Worm (Caenorhabditis elegans): ENCODE measurements around the gene C18D11.9.

Gene C18D11.9

DNA sequence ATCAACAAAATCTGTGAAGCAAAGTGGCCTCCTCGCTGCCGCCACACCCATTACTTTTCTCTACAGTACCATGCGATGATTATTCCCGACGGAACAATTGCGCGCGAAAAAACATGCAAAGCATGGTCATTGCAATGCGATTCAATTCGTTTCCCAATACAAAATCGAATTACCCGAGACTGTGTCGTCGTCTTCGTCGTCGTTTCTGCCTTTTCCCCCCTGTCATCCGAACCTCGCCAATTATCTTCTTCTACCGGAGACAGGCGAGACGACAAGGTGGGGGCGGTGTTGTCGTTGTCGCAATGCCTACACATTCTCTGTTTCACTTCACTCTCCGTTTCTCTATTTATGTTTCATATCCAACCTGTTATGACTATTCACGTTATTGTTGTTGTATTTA lies 2.9 kb downstream of the C18D11.9 start:
- no peak for TF ChIP-seq madf-2 (tag; optimal IDR thresholded peaks at IDR 0.05)
- no peak for TF ChIP-seq lim-6 (tag; optimal IDR thresholded peaks at IDR 0.05)
- TF ChIP-seq pax-1 (tag; optimal IDR thresholded peaks at IDR 0.05), result no peak
- TF ChIP-seq ceh-31 (tag; optimal IDR thresholded peaks at IDR 0.05), result peak; percentile 63
- no peak for TF ChIP-seq unc-86 (tag; optimal IDR thresholded peaks at IDR 0.05)
- TF ChIP-seq rnt-1 (tag; optimal IDR thresholded peaks at IDR 0.05), result no peak
- TF ChIP-seq fax-1 (tag; optimal IDR thresholded peaks at IDR 0.05), result no peak
- no peak for TF ChIP-seq pha-4 (tag; optimal IDR thresholded peaks at IDR 0.05)
- TF ChIP-seq F13H6.1 (tag; optimal IDR thresholded peaks at IDR 0.05), result no peak
- TF ChIP-seq nfya-1 (tag; optimal IDR thresholded peaks at IDR 0.05), result no peak
- no peak for TF ChIP-seq Y22D7AL.16 (tag; optimal IDR thresholded peaks at IDR 0.05)
- TF ChIP-seq hlh-6 (tag; optimal IDR thresholded peaks at IDR 0.05), result peak; percentile 9
- TF ChIP-seq ref-2 (tag; optimal IDR thresholded peaks at IDR 0.05), result peak; percentile 30
- TF ChIP-seq ttx-3 (tag; optimal IDR thresholded peaks at IDR 0.05), result no peak
- no peak for TF ChIP-seq ets-4 (tag; optimal IDR thresholded peaks at IDR 0.05)
- no peak for TF ChIP-seq ceh-22 (tag; optimal IDR thresholded peaks at IDR 0.05)
- no peak for TF ChIP-seq ceh-48 (tag; optimal IDR thresholded peaks at IDR 0.05)
- TF ChIP-seq hlh-13 (GFP tag; optimal IDR thresholded peaks at IDR 0.05), result no peak
- no peak for TF ChIP-seq fkh-6 (tag; optimal IDR thresholded peaks at IDR 0.05)
- no peak for TF ChIP-seq ceh-2 (tag; optimal IDR thresholded peaks at IDR 0.05)

ce11 chrIII:11814653-11815052 lies 5.7 kb downstream of the C18D11.9 start:
- TF ChIP-seq K02D7.2 (tag; optimal IDR thresholded peaks at IDR 0.05) (peak; percentile 12), ceh-22 (tag; optimal IDR thresholded peaks at IDR 0.05) (no peak)

- TF ChIP-seq ceh-14 (tag; optimal IDR thresholded peaks at IDR 0.05), result no peak
- TF ChIP-seq ceh-34 (tag; optimal IDR thresholded peaks at IDR 0.05), result no peak
Observed at ce11 chrIII:11816523-11817003, 7.6 kb downstream of the C18D11.9 start, which contains the start of gene C18D11.1. TSS of gene C18D11.1 (plus strand) at chrIII:11816573.

ce11 chrIII:11817865-11818264 lies 8.9 kb downstream of the C18D11.9 start:
- TF ChIP-seq C38D4.7 (GFP tag; optimal IDR thresholded peaks at IDR 0.05) (no peak), dmd-4 (tag; optimal IDR thresholded peaks at IDR 0.05; ENCODE audit: borderline replicate concordance) (no peak), fkh-6 (tag; optimal IDR thresholded peaks at IDR 0.05) (no peak), hlh-6 (tag; optimal IDR thresholded peaks at IDR 0.05) (no peak), ceh-30 (tag; optimal IDR thresholded peaks at IDR 0.05) (no peak), unc-3 (GFP tag; conservative IDR thresholded peaks at IDR 0.05) (no peak), unc-3 (tag; optimal IDR thresholded peaks at IDR 0.05) (no peak), fkh-10 (GFP tag; optimal IDR thresholded peaks at IDR 0.05) (no peak), nhr-11 (tag; optimal IDR thresholded peaks at IDR 0.05) (no peak), ceh-14 (tag; optimal IDR thresholded peaks at IDR 0.05) (no peak), tbx-2 (tag; optimal IDR thresholded peaks at IDR 0.05) (no peak), ref-2 (tag; optimal IDR thresholded peaks at IDR 0.05) (no peak), pha-2 (tag; optimal IDR thresholded peaks at IDR 0.05) (no peak), hlh-8 (tag; optimal IDR thresholded peaks at IDR 0.05) (no peak), ceh-6 (GFP tag; optimal IDR thresholded peaks at IDR 0.05) (no peak), ceh-45 (GFP tag; IDR thresholded peaks at IDR 0.05) (no peak), unc-42 (tag; optimal IDR thresholded peaks at IDR 0.05) (no peak), pqm-1 (tag; optimal IDR thresholded peaks at IDR 0.05) (no peak), ceh-24 (tag; optimal IDR thresholded peaks at IDR 0.05) (no peak)

DNA sequence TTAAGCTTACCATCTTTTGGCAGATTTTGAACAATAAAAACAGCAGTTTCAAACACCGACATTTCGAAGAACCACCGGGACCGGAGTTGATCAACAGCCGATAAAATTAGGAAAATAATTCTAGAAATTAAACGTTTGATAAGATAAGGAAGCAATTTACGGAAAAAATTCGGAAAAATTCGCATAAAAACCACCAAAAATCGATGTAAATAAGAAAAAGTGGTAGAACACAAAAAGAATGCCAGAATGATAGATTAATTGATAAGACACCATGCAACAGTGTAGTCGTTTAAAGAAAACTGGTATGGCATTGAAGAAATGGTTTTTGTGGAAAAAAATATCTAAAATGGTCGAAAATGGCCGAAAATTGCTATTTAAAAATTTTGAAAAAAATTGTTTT lies 13.5 kb downstream of the C18D11.9 start, which contains the start of gene maa-1:
Gene maa-1 (minus strand): TSS at position 120 of the 400 bp plus-strand sequence.
- TF ChIP-seq unc-55 (GFP tag; optimal IDR thresholded peaks at IDR 0.05) (no peak), K09A11.1 (tag; optimal IDR thresholded peaks at IDR 0.05; ENCODE audit: insufficient read depth) (no peak), elt-2 (tag; optimal IDR thresholded peaks at IDR 0.05) (no peak), ama-1 (optimal IDR thresholded peaks at IDR 0.05) (no peak), fkh-6 (tag; optimal IDR thresholded peaks at IDR 0.05) (no peak), zip-5 (tag; optimal IDR thresholded peaks at IDR 0.05) (no peak), eyg-1 (tag; optimal IDR thresholded peaks at IDR 0.05) (no peak), ahr-1 (tag; optimal IDR thresholded peaks at IDR 0.05) (no peak), pha-2 (tag; optimal IDR thresholded peaks at IDR 0.05) (no peak), tbx-7 (tag; optimal IDR thresholded peaks at IDR 0.05) (no peak), C38D4.7 (GFP tag; optimal IDR thresholded peaks at IDR 0.05) (no peak)

Data from whole organism, late embryonic.